Fruit fly (Drosophila melanogaster) whole organism: Measurements from ENCODE around the gene CG34012.

ENCODE experiments used
- CG8478 ChIP-seq: fragments of >200 bp; optimal IDR thresholded peaks from 2 replicates; lab custom pipeline; 2018; ENCODE audit warnings: inconsistent platforms
- Dll ChIP-seq: fragments of >200 bp; optimal IDR thresholded peaks from 2 replicates; lab custom pipeline; 2017
- EcR ChIP-seq, 2 experiments: fragments of >200 bp; optimal IDR thresholded peaks; 2 replicates each; lab custom pipeline; 2017; ENCODE audit warnings: missing biosample characterization in 2 of 2, missing genetic modification characterization in 2 of 2, missing genetic modification reagents in 2 of 2
- pan ChIP-seq: fragments of >200 bp; optimal IDR thresholded peaks from 2 replicates; lab custom pipeline; 2017
- psq ChIP-seq: fragments of >200 bp; optimal IDR thresholded peaks from 2 replicates; lab custom pipeline; 2017
- usp ChIP-seq: fragments of >200 bp; optimal IDR thresholded peaks from 2 replicates; lab custom pipeline; 2017; ENCODE audit warnings: missing biosample characterization, missing genetic modification characterization, mixed read lengths

Gene CG34012

DNA sequence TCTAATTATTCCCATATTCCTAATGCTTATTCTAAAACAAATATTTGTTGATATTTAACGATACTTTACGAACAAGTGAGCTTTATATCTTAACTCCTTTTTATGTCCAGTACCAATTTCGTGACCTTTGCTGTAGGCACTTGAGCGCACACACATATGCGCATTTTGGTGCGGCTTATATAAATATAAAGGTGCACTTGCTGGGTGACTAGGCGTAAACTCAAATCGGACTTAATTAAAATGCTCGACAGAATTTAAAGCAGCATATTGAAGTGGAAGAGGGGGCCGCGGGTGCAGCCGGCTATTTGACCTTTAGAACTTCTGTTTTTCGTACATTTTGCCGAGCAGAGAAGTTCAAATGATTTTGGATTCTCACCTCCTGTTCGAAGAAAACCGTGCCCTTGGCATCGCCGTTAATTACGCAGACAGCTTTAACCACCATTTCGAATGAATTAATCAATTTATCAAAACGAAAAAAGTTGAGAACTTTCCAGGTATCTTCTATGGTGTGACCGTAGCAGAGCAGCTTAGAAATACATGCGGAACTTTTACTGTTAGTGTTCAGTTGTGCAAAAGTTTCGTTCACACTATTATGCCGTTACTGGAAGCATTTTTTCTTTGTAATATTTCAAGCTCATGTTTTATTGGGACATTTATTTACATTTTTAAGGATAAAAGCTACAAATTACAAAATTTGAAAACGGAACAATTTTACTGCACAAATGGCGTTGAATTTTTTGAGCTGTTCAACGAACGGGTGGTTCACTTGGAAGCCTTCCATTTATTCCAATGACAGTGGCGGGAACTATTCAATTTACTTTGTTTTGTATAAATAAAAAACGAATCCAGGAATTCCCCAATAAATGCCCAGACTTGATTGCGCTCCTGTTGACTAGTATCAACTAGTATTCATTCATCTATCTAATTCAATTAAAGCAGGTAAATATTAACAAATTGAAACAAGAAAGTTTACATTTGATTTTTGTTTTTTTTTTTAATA is 4.2 kb upstream of the CG34012 start, which contains the start of gene Sod1:
Gene Sod1 (minus strand): TSS at position 543 of the 1,000 bp plus-strand sequence.
- TF ChIP-seq EcR (GFP tag; optimal IDR thresholded peaks at IDR 0.05; lab: Kevin White, UChicago): no peak
- no peak for TF ChIP-seq pan (lab: Kevin White, UChicago)
- no peak for TF ChIP-seq CG8478 (lab: Kevin White, UChicago)
- TF ChIP-seq usp (GFP tag; lab: Kevin White, UChicago): no peak
- no peak for TF ChIP-seq Dll (lab: Kevin White, UChicago)
- TF ChIP-seq psq (lab: Kevin White, UChicago): no peak

DNA sequence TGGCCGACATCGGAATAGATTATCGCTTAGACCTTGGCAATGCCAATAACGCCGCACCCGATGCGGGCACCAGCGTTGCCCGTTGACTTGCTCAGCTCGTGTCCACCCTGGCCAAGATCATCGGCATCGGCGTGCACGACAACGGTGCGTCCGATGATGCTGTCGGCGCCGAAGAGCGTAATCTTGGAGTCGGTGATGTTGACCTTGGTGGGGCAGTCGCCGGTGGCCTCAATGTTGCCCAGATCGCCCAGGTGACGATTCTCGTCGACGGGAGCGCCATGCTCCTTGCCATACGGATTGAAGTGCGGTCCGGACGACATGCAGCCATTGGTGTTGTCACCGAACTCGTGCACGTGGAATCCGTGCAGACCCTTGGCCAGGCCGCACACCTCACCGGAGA is 3.1 kb upstream of the CG34012 start:
- TF ChIP-seq usp (GFP tag; lab: Kevin White, UChicago) (no peak), CG8478 (lab: Kevin White, UChicago) (no peak), Dll (lab: Kevin White, UChicago) (no peak), EcR (GFP tag; optimal IDR thresholded peaks at IDR 0.05; lab: Kevin White, UChicago) (no peak), psq (lab: Kevin White, UChicago) (no peak), pan (lab: Kevin White, UChicago) (no peak)

DNA sequence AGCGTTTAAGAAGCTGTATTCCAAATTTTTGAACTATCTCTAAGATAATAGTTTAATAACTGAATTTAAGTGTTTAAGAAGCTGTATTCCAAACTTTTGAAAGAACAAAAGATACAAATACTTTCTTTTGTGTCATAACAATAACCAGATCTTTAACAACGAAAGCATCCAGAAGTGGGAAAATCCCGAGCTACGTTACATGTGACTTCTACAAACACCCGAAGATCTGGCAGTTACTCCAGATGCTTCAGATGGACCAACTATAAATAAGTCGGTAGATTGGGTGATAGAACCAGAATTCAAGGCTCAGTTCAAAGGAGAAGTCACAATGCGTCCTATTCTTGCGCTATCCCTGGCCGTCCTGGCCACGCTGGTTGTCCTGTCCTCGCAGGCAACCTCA is 1.4 kb downstream of the CG34012 start, which contains the start of gene CG12522:
Gene CG12522 (plus strand): TSS at position 301 of the 400 bp plus-strand sequence.
- TF ChIP-seq Dll (lab: Kevin White, UChicago): no peak
- no peak for TF ChIP-seq pan (lab: Kevin White, UChicago)
- no peak for TF ChIP-seq CG8478 (lab: Kevin White, UChicago)
- no peak for TF ChIP-seq usp (GFP tag; lab: Kevin White, UChicago)
- TF ChIP-seq psq (lab: Kevin White, UChicago): no peak
- TF ChIP-seq EcR (GFP tag; optimal IDR thresholded peaks at IDR 0.05; lab: Kevin White, UChicago): no peak

DNA sequence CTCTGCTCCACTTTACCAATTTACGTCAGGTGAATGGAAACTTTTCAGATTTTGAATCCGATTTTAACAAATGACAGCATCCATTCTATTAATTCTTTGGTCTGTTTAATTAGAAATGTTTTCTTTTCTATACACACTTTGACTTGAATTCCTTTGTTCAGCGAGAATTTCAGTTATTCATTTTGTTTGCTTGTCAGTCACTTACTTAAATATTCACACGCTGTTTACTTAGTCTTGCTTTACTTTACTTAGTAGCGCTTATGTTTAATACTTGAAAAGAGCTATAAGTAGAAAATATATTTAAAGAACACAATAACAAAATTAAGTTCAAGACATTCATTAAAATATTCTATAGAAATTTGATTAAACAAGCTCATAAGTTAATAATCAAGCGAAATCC is 1.9 kb downstream of the CG34012 start, which contains the start of gene CG32073:
Gene CG32073 (minus strand): TSS at position 151 of the 400 bp plus-strand sequence.
- no peak for TF ChIP-seq psq (lab: Kevin White, UChicago)
- no peak for TF ChIP-seq usp (GFP tag; lab: Kevin White, UChicago)
- TF ChIP-seq Dll (lab: Kevin White, UChicago): no peak
- TF ChIP-seq pan (lab: Kevin White, UChicago): no peak
- TF ChIP-seq CG8478 (lab: Kevin White, UChicago): no peak
- TF ChIP-seq EcR (GFP tag; optimal IDR thresholded peaks at IDR 0.05; lab: Kevin White, UChicago): no peak

DNA sequence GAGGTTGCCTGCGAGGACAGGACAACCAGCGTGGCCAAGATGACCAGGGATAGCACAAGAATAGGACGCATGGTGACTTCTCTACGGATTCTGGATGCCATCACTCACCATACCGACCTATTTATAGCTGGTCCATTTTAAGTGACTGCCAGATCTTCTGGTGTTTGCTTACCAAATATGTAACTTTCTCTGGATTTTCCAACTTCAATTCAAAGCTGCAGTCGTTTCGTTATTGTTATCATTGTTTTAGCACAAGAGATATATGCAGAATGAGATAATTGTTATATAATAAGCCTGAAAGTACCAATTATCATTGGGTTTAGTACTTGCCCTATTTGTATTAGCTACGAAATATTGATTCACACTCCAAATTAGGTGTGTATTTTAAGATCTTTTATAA is 5.5 kb downstream of the CG34012 start, which contains the start of gene CG32071:
Gene CG32071 (minus strand): TSS at position 101 of the 400 bp plus-strand sequence.
- TF ChIP-seq pan (lab: Kevin White, UChicago) (no peak), usp (GFP tag; lab: Kevin White, UChicago) (no peak), CG8478 (lab: Kevin White, UChicago) (no peak), Dll (lab: Kevin White, UChicago) (no peak), psq (lab: Kevin White, UChicago) (no peak), EcR (GFP tag; optimal IDR thresholded peaks at IDR 0.05; lab: Kevin White, UChicago) (no peak)

DNA sequence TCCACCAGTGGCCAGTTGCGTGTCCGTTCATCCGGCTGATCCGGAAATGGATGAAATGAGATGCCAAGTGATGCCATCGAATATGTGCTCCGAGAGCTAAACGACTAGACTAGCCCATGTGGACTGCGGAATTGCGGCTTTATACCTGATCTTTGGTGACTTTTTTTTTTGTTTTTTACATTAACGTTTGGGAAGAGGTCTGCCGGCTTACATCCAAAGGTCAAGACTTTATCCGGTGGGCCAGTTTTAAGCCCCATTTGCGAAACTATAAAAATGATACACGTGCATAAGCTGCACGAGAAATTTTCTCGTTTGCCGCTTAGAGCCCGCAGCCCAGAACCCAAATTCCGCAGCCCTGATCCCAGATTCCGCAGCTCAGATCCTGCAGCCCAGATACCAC is 6.4 kb downstream of the CG34012 start, which contains the start of gene Elo68alpha:
Gene Elo68alpha (minus strand): TSS at position 101 of the 400 bp plus-strand sequence.
- TF ChIP-seq psq (lab: Kevin White, UChicago) (no peak), CG8478 (lab: Kevin White, UChicago) (no peak), usp (GFP tag; lab: Kevin White, UChicago) (no peak), pan (lab: Kevin White, UChicago) (no peak), Dll (lab: Kevin White, UChicago) (no peak), EcR (GFP tag; optimal IDR thresholded peaks at IDR 0.05; lab: Kevin White, UChicago) (no peak)

DNA sequence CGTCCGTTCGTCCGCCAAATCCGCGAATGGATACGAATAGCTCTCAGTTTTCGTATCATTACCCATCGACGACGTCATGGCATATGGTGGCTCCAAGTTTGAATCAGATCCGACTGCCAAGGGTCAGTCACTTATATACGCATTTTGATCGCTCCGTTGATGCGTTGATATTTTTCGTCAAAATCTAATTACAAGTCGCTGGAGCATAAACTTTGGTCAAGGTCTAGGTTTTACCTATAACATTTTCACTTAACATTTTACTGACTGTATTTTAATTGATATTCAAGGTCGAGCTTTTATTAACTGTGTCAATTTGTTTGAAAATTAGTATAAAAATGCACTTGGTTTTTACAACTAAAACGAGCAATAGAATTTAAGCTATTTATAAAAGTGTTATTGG is 7.7 kb downstream of the CG34012 start, which contains the start of gene Elo68beta:
Gene Elo68beta (minus strand): TSS at position 101 of the 400 bp plus-strand sequence.
- TF ChIP-seq psq (lab: Kevin White, UChicago): no peak
- TF ChIP-seq usp (GFP tag; lab: Kevin White, UChicago): no peak
- TF ChIP-seq pan (lab: Kevin White, UChicago): no peak
- TF ChIP-seq Dll (lab: Kevin White, UChicago): no peak
- no peak for TF ChIP-seq CG8478 (lab: Kevin White, UChicago)
- TF ChIP-seq EcR (GFP tag; optimal IDR thresholded peaks at IDR 0.05; lab: Kevin White, UChicago): no peak

DNA sequence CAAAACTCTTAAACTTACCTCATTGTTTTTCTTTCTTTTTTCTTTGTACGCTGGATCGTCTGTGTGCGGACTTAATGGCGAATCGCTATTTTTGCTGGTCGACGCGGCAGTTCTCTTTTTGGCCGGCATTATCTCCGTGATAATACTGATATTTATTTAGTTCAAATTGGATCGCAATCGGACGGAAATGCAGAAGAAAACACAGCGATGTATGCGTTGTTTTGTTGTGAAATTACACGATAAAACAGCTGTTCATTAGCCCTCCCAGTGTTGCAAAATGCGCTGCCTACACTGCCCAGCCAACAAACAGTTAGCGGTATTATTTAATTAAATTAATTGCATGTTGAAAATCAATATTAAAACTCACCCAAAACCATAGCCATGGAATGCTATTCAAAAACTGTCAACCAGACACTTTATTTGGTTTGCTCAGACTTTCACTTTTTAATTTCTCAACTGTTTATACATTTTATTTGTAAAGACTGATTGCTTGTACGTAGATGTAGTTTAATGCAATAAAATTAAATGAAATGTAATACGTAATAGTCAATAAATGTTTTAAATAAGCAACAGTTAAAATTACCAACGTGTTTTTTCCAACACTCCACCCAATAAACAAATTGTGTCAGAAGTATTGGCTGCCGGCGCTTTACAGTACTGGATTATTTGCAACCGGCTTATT is 11.2 kb downstream of the CG34012 start, which contains the start of the genes Irbp18 and APP-BP1:
Gene Irbp18 (minus strand): TSS at position 205 of the 682 bp plus-strand sequence.
Gene APP-BP1 (plus strand): TSS at position 431 of the 682 bp plus-strand sequence.
- TF ChIP-seq psq (lab: Kevin White, UChicago) (no peak), Dll (lab: Kevin White, UChicago) (no peak)

DNA sequence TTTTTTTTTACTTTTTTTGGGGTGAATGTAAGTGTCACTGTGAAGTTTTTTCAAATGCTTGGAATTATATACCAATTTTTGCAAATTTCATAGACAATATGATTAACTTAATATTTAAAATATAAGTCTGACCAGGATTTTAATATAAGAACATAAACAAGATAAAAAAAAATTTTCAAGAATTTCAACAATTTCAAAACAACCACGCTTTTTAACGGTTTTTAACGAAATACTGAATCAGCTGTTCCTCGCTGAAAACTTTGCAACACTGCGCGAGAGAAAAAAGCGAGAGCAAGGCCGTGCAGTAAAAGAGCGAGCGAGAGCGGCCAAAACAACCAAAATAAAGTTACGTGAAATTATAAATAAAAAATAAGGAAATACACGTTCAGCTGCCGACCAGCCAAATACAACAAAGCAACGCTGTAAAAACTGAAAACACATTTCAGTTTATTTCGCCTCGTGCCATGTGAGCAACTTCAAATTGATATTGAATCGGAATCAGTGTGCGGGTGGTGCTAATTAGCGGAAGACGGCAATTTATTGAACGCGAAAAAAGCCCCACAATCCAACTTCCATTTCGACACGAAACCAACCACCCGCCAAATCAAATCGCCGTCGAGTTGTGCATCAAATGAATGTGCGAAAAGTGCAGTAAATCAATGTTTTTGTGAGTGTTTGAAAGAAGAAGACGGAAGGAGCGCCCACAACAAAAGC is 13.0 kb downstream of the CG34012 start, which contains the start of the genes CG46439, Iyd and CG33947:
Gene CG46439 (minus strand): TSS at position 51 of the 714 bp plus-strand sequence.
Gene Iyd (minus strand): TSS at position 51 of the 714 bp plus-strand sequence.
Gene CG33947 (plus strand): TSS at position 302 of the 714 bp plus-strand sequence.
- no peak for TF ChIP-seq pan (lab: Kevin White, UChicago)
- TF ChIP-seq psq (lab: Kevin White, UChicago): no peak
- TF ChIP-seq EcR (GFP tag; optimal IDR thresholded peaks at IDR 0.05; lab: Kevin White, UChicago): no peak
- no peak for TF ChIP-seq CG8478 (lab: Kevin White, UChicago)
- no peak for TF ChIP-seq Dll (lab: Kevin White, UChicago)
- no peak for TF ChIP-seq usp (GFP tag; lab: Kevin White, UChicago)
